Fruit fly (Drosophila melanogaster): ENCODE results near the gene CG8219.

Gene CG8219

DNA sequence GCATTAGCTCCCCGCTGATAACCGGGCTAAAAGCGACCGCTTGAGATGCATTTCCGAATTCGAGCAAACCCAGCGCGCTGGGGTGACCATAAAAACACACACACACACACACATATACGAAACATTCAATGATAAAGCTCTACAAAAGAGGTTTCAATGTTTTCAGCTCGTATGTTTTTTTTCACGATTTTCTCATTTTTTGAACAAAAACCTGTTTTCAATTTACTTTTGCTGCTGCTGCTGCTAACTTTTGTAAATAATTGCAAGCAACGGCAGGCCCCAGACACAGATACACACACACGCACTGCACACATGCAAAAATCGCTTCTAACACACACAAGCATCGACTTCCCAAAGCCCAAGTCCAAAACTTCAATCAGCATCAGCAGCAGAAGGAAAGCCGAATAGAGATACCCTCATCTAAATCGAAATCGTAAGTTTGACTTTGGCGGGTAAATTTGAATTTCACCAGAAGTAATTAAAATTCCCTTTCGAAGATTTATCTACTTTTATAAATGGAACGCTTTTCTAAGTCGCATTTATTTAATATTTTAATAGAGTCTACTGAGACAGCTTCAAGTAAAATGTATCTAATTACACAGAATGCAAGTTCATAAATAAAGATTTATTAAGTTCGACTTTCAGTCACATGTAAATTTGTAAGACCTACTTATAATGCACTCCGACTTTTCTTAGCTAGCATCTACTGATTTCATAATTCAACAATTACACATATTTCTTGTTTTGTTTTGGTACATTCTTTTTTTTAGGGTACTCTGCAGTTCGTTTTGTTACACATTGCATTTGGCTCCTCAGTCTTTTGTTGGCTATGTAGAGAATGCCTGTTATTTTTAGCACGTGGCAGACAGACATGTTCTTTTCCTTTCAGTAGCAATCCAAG is 49.2 kb downstream of the CG8219 start:
- no peak for TF ChIP-seq CG17801 (GFP tag; optimal IDR thresholded peaks at IDR 0.05; ENCODE audit: partially characterized antibody)
